Fruit fly (Drosophila melanogaster): ENCODE measurements around the gene CG16762.

The CG16762 gene

DNA sequence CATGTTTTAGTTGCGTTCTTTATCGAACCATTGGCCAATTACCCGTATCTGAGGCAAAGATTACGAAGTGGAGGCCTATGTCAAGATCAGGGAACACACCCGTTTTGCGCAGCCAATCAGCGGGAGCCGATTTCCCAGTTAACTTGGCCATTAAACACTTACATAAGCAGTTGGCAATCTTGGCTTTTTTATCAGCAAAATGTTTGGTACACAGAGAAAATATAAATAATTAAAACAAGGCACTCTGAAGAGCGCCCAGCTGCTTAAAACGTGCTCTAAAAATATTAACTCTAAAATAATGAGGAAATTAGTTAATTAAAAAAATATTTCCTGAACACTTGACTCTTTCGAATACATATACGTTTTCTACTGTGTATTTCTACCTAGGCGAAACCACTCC, 26.4 kb upstream of the CG16762 start (continued):
- TF ChIP-seq vnd (GFP tag; IDR thresholded peaks at IDR 0.05; ENCODE audit: partially characterized antibody) (no peak), sug (tag; optimal IDR thresholded peaks at IDR 0.05) (peak; percentile 38), CG13424 (tag; optimal IDR thresholded peaks at IDR 0.05) (no peak), lbe (GFP tag; optimal IDR thresholded peaks at IDR 0.05) (no peak), CG2199 (GFP tag; IDR thresholded peaks at IDR 0.05) (no peak), CG6813 (GFP tag; optimal IDR thresholded peaks at IDR 0.05) (peak; percentile 30), luna (GFP tag; optimal IDR thresholded peaks at IDR 0.05) (no peak), MBD-R2 (GFP tag; IDR thresholded peaks at IDR 0.05) (peak; percentile 58; the same call in 1 of the 2 replicates), CrebB (tag; optimal IDR thresholded peaks at IDR 0.05) (peak; percentile 9), CG4328 (GFP tag; optimal IDR thresholded peaks at IDR 0.05) (no peak), CG10209 (GFP tag; optimal IDR thresholded peaks at IDR 0.05) (peak; percentile 52), CG15269 (tag; optimal IDR thresholded peaks at IDR 0.05) (peak; percentile 72), inv (GFP tag; IDR thresholded peaks at IDR 0.05; ENCODE audit: partially characterized antibody) (no peak), vfl (GFP tag; optimal IDR thresholded peaks at IDR 0.05) (peak; percentile 60), ranshi (GFP tag; IDR thresholded peaks at IDR 0.05) (peak; percentile 74), CG17802 (tag; optimal IDR thresholded peaks at IDR 0.05) (no peak), Neu2 (GFP tag; optimal IDR thresholded peaks at IDR 0.05; ENCODE audit: borderline replicate concordance) (no peak), CG2129 (GFP tag; IDR thresholded peaks at IDR 0.05; ENCODE audit: partially characterized antibody) (no peak), Nf-YC (tag; optimal IDR thresholded peaks at IDR 0.05) (peak; percentile 87), exex (tag; optimal IDR thresholded peaks at IDR 0.05) (peak; percentile 95), emc (GFP tag; optimal IDR thresholded peaks at IDR 0.05) (peak; percentile 10), eyg (GFP tag; optimal IDR thresholded peaks at IDR 0.05) (no peak), eve (GFP tag; optimal IDR thresholded peaks at IDR 0.05) (no peak), Bgb (GFP tag; IDR thresholded peaks at IDR 0.05; ENCODE audit: partially characterized antibody) (no peak), CG14965 (GFP tag; optimal IDR thresholded peaks at IDR 0.05; ENCODE audit: borderline replicate concordance) (no peak), Jarid2 (GFP tag; optimal IDR thresholded peaks at IDR 0.05) (no peak), CG15479 (GFP tag; optimal IDR thresholded peaks at IDR 0.05) (no peak), Six4 (GFP tag; optimal IDR thresholded peaks at IDR 0.05) (no peak), Max (GFP tag; optimal IDR thresholded peaks at IDR 0.05) (peak; percentile 12), mam (GFP tag; optimal IDR thresholded peaks at IDR 0.05) (peak; percentile 68), caup (GFP tag; optimal IDR thresholded peaks at IDR 0.05; ENCODE audit: severe bottlenecking) (peak; percentile 68), CG11504 (tag; optimal IDR thresholded peaks at IDR 0.05) (no peak), CG10543 (GFP tag; optimal IDR thresholded peaks at IDR 0.05) (peak; percentile 34), kah (GFP tag; optimal IDR thresholded peaks at IDR 0.05) (no peak), CG5953 (GFP tag; IDR thresholded peaks at IDR 0.05) (no peak), CG12236 (GFP tag; optimal IDR thresholded peaks at IDR 0.05) (no peak), tll (GFP tag; optimal IDR thresholded peaks at IDR 0.05) (no peak), CG6765 (GFP tag; optimal IDR thresholded peaks at IDR 0.05) (peak; percentile 58), Atf6 (GFP tag; IDR thresholded peaks at IDR 0.05) (peak; percentile 90), abd-A (tag; optimal IDR thresholded peaks at IDR 0.05) (no peak), bowl (GFP tag; IDR thresholded peaks at IDR 0.05) (no peak), CG2889 (GFP tag; IDR thresholded peaks at IDR 0.05) (peak; percentile 56; the same call in 1 of the 3 replicates), pb (GFP tag; optimal IDR thresholded peaks at IDR 0.05) (no peak), Fer3 (tag; optimal IDR thresholded peaks at IDR 0.05) (peak; percentile 76), CG3847 (GFP tag; IDR thresholded peaks at IDR 0.05) (peak; percentile 72), az2 (GFP tag; optimal IDR thresholded peaks at IDR 0.05) (peak; percentile 49), grn (GFP tag; optimal IDR thresholded peaks at IDR 0.05) (peak; percentile 60), shn (GFP tag; optimal IDR thresholded peaks at IDR 0.05) (no peak), CG13775 (GFP tag; optimal IDR thresholded peaks at IDR 0.05) (peak; percentile 50), ase (GFP tag; IDR thresholded peaks at IDR 0.05) (0 out of 3 replicates have a peak, but pooled peaks have one; percentile 7)
